Worm (Caenorhabditis elegans) whole organism, early embryonic: ENCODE data around the gene aars-1.

Source experiments
- B0310.2 ChIP-seq: sonication (generic microtip); optimal IDR thresholded peaks from 2 replicates; lab custom pipeline; 2016; ENCODE audit warnings: mild to moderate bottlenecking, missing genetic modification characterization, missing compliant biosample characterization
- F13C5.2 ChIP-seq: sonication (generic microtip); optimal IDR thresholded peaks from 2 replicates; lab custom pipeline; 2017; ENCODE audit warnings: mild to moderate bottlenecking, missing genetic modification characterization, inconsistent platforms, missing compliant biosample characterization
- aly-1 ChIP-seq: sonication (generic microtip); optimal IDR thresholded peaks from 2 replicates; lab custom pipeline; 2016; ENCODE audit warnings: missing genetic modification characterization, missing compliant biosample characterization
- ama-1 ChIP-seq: fragments of 150-350 bp; optimal IDR thresholded peaks from 2 replicates; lab custom pipeline; 2014
- ceh-13 ChIP-seq: fragments of 200-800 bp; sonication (Bioruptor generic); optimal IDR thresholded peaks from 2 replicates; lab custom pipeline; 2018; ENCODE audit warnings: mild to moderate bottlenecking, missing genetic modification characterization, missing compliant biosample characterization
- ceh-36 ChIP-seq: sonication (generic microtip); optimal IDR thresholded peaks from 2 replicates; lab custom pipeline; 2016; ENCODE audit warnings: missing genetic modification characterization, inconsistent platforms, missing compliant biosample characterization
- ets-7 ChIP-seq: sonication (generic microtip); optimal IDR thresholded peaks from 2 replicates; lab custom pipeline; 2016; ENCODE audit warnings: missing genotype, missing genetic modification characterization, missing compliant biosample characterization
- flt-1 ChIP-seq: fragments of 200-800 bp; sonication (Bioruptor generic); IDR thresholded peaks from 2 replicates; pipeline ENCODE4 v1.3.6; 2022; ENCODE audit warnings: missing genetic modification characterization, missing compliant biosample characterization
- hmbx-1 ChIP-seq: sonication (generic microtip); optimal IDR thresholded peaks from 2 replicates; lab custom pipeline; 2016; ENCODE audit warnings: mild to moderate bottlenecking, missing genetic modification characterization, missing compliant biosample characterization
- hmg-4 ChIP-seq: fragments of 200-800 bp; sonication (Bioruptor generic); optimal IDR thresholded peaks from 2 replicates; lab custom pipeline; 2018; ENCODE audit warnings: mild to moderate bottlenecking, missing genetic modification characterization, missing compliant biosample characterization
- hnd-1 ChIP-seq: sonication (generic microtip); optimal IDR thresholded peaks from 2 replicates; lab custom pipeline; 2016; ENCODE audit warnings: missing genetic modification characterization, missing compliant biosample characterization
- pes-1 ChIP-seq: fragments of 200-800 bp; sonication (Bioruptor generic); IDR thresholded peaks from 2 replicates; pipeline ENCODE4 v1.3.6; 2022; ENCODE audit warnings: missing genetic modification reagents, missing genetic modification characterization, missing compliant biosample characterization
- scrt-1 ChIP-seq: fragments of 200-800 bp; sonication (Bioruptor generic); IDR thresholded peaks from 2 replicates; pipeline ENCODE4 v1.3.6; 2022; ENCODE audit warnings: missing genetic modification characterization, missing compliant biosample characterization
- sea-1 ChIP-seq: fragments of 200-800 bp; sonication (Bioruptor generic); conservative IDR thresholded peaks from 2 replicates; pipeline ENCODE4 v1.3.6; 2022; ENCODE audit warnings: missing genetic modification characterization, missing compliant biosample characterization
- tbx-11 ChIP-seq: fragments of 200-800 bp; sonication (Bioruptor generic); IDR thresholded peaks from 2 replicates; pipeline ENCODE4 v1.3.6; 2022; ENCODE audit warnings: missing genetic modification characterization, missing compliant biosample characterization
- tbx-37 ChIP-seq: fragments of 200-800 bp; sonication (Bioruptor generic); conservative IDR thresholded peaks from 2 replicates; pipeline ENCODE4 v1.3.6; 2022; ENCODE audit warnings: missing genetic modification reagents, missing genetic modification characterization, missing compliant biosample characterization
- tra-4 ChIP-seq: sonication (generic microtip); optimal IDR thresholded peaks from 2 replicates; lab custom pipeline; 2017; ENCODE audit warnings: missing genetic modification characterization, missing compliant biosample characterization

Gene aars-1

ce11 chrII:11433942-11434341 lies 30.4 kb downstream of the aars-1 start, which contains the start of gene C05D12.5:
Gene C05D12.5, plus strand, starts transcription at chrII:11434242.
- TF ChIP-seq ceh-13 (no peak), tbx-11 (GFP tag; lab: Robert Waterston, UW) (no peak), flt-1 (GFP tag; lab: Robert Waterston, UW) (no peak), pes-1 (GFP tag; lab: Robert Waterston, UW) (no peak), aly-1 (no peak), sea-1 (GFP tag; lab: Robert Waterston, UW) (no peak), scrt-1 (GFP tag; lab: Robert Waterston, UW) (no peak), F13C5.2 (tag; lab: Kevin White, UChicago) (no peak), ama-1 (lab: Kevin White, UChicago) (no peak), hnd-1 (tag; lab: Kevin White, UChicago) (no peak), ceh-36 (no peak)

DNA sequence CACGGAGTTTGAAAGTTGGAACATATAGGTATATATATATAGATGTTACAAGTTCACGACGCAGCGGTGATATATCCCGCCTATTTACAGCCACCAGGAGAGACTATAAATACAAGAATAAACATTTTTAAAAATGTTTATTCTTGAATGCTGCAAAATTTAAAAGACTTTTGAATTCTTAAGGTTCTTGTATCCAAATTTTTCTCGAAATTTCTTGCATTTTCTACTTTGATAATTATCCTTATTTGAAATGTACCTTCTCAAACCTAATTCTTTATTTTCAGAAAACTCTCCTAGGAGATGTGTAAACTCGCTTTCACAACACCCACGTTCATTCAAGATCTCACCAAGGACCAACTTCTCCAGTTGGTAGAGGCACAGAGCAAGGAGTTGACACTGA lies 32.7 kb downstream of the aars-1 start, which contains the start of gene C05D12.4:
C05D12.4 (plus strand) TSS at position 301 of the 400 bp plus-strand sequence.
- TF ChIP-seq tbx-11 (GFP tag; lab: Robert Waterston, UW) (no peak), tbx-37 (no peak), aly-1 (no peak), pes-1 (GFP tag; lab: Robert Waterston, UW) (no peak), F13C5.2 (tag; lab: Kevin White, UChicago) (no peak), hmg-4 (GFP tag; lab: Kevin White, UChicago) (no peak), B0310.2 (tag; lab: Kevin White, UChicago) (no peak), scrt-1 (GFP tag; lab: Robert Waterston, UW) (no peak), hnd-1 (tag; lab: Kevin White, UChicago) (no peak), tra-4 (no peak), hmbx-1 (tag; lab: Kevin White, UChicago) (no peak), ceh-13 (no peak), ama-1 (lab: Kevin White, UChicago) (no peak), flt-1 (GFP tag; lab: Robert Waterston, UW) (no peak), ceh-36 (no peak), ets-7 (tag; lab: Kevin White, UChicago) (no peak)

- TF ChIP-seq hnd-1 (tag; lab: Kevin White, UChicago) (no peak), sea-1 (GFP tag; lab: Robert Waterston, UW) (no peak), F13C5.2 (tag; lab: Kevin White, UChicago) (no peak), B0310.2 (tag; lab: Kevin White, UChicago) (no peak), ceh-36 (no peak), ama-1 (lab: Kevin White, UChicago) (no peak), ceh-13 (no peak), scrt-1 (GFP tag; lab: Robert Waterston, UW) (no peak), flt-1 (GFP tag; lab: Robert Waterston, UW) (no peak), hmg-4 (GFP tag; lab: Kevin White, UChicago) (no peak), tbx-11 (GFP tag; lab: Robert Waterston, UW) (no peak), aly-1 (no peak), pes-1 (GFP tag; lab: Robert Waterston, UW) (no peak), ets-7 (tag; lab: Kevin White, UChicago) (no peak), tbx-37 (no peak), tra-4 (no peak), hmbx-1 (tag; lab: Kevin White, UChicago) (no peak)
Observed at ce11 chrII:11428599-11428998, 35.7 kb downstream of the aars-1 start.

DNA sequence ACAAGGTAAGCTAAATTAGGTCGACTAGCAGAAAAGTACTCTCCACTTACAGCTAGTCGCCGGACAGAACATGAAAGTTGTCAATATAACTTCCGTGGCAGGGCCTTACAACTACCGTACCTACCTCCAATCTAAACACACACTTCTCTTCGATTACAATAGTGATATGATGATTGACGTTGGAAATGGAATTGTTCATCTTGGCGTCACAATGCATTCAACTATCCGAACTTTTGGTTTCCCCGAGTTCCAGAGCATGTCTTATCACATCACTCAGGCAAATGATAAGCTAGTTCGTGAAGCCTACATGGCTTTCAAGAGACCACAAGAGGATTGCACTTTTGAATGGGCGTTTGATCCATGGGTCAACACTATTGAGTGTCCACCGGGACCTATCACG lies 37.0 kb downstream of the aars-1 start:
- TF ChIP-seq sea-1 (GFP tag; lab: Robert Waterston, UW) (no peak), ceh-36 (no peak), tbx-11 (GFP tag; lab: Robert Waterston, UW) (no peak), ama-1 (lab: Kevin White, UChicago) (no peak), ets-7 (tag; lab: Kevin White, UChicago) (no peak)

- no peak for TF ChIP-seq tbx-37
Observed at ce11 chrII:11424579-11425316, 39.5 kb downstream of the aars-1 start, which contains the start of gene C05D12.3. Gene C05D12.3, plus strand, starts transcription at chrII:11425266.

- TF ChIP-seq ceh-36 (no peak), hnd-1 (tag; lab: Kevin White, UChicago) (no peak), F13C5.2 (tag; lab: Kevin White, UChicago) (no peak), flt-1 (GFP tag; lab: Robert Waterston, UW) (no peak), ets-7 (tag; lab: Kevin White, UChicago) (no peak), pes-1 (GFP tag; lab: Robert Waterston, UW) (no peak), sea-1 (GFP tag; lab: Robert Waterston, UW) (no peak), scrt-1 (GFP tag; lab: Robert Waterston, UW) (no peak), ceh-13 (no peak), tra-4 (no peak), B0310.2 (tag; lab: Kevin White, UChicago) (no peak), hmbx-1 (tag; lab: Kevin White, UChicago) (no peak), aly-1 (no peak), tbx-37 (no peak), ama-1 (lab: Kevin White, UChicago) (no peak), tbx-11 (GFP tag; lab: Robert Waterston, UW) (no peak), hmg-4 (GFP tag; lab: Kevin White, UChicago) (no peak)
Observed at ce11 chrII:11424032-11424431, 40.3 kb downstream of the aars-1 start.

- TF ChIP-seq flt-1 (GFP tag; lab: Robert Waterston, UW), result no peak
- no peak for TF ChIP-seq sea-1 (GFP tag; lab: Robert Waterston, UW)
- no peak for TF ChIP-seq ceh-36
- TF ChIP-seq ceh-13, result no peak
- TF ChIP-seq scrt-1 (GFP tag; lab: Robert Waterston, UW), result no peak
- TF ChIP-seq aly-1, result no peak
- TF ChIP-seq tra-4, result no peak
- TF ChIP-seq hnd-1 (tag; lab: Kevin White, UChicago), result no peak
- TF ChIP-seq hmbx-1 (tag; lab: Kevin White, UChicago), result no peak
- no peak for TF ChIP-seq B0310.2 (tag; lab: Kevin White, UChicago)
- TF ChIP-seq hmg-4 (GFP tag; lab: Kevin White, UChicago), result no peak
- no peak for TF ChIP-seq tbx-11 (GFP tag; lab: Robert Waterston, UW)
- TF ChIP-seq F13C5.2 (tag; lab: Kevin White, UChicago), result no peak
- no peak for TF ChIP-seq ama-1 (lab: Kevin White, UChicago)
- TF ChIP-seq tbx-37, result no peak
- no peak for TF ChIP-seq ets-7 (tag; lab: Kevin White, UChicago)
- TF ChIP-seq pes-1 (GFP tag; lab: Robert Waterston, UW), result no peak
Observed at ce11 chrII:11418476-11418875, 45.8 kb downstream of the aars-1 start.
